Fruit fly (Drosophila melanogaster): ENCODE data around the gene CG7126.

Gene CG7126

dm6 chr3R:18311368-18311919 lies 8.8 kb upstream of the CG7126 start (continued):
- TF ChIP-seq Trl (optimal IDR thresholded peaks at IDR 0.05) (peak; percentile 69 to 70), Trl (GFP tag; optimal IDR thresholded peaks at IDR 0.05) (peak; percentile 61), emc (GFP tag; optimal IDR thresholded peaks at IDR 0.05) (no peak), CG7987 (GFP tag; optimal IDR thresholded peaks at IDR 0.05) (peak; percentile 77), CG9797 (GFP tag; optimal IDR thresholded peaks at IDR 0.05) (peak; percentile 4), CG12391 (tag; optimal IDR thresholded peaks at IDR 0.05) (peak; percentile 81), PHDP (tag; optimal IDR thresholded peaks at IDR 0.05) (peak; percentile 27), CG8388 (GFP tag; optimal IDR thresholded peaks at IDR 0.05) (peak; percentile 54), Hmx (GFP tag; optimal IDR thresholded peaks at IDR 0.05) (no peak), CG32772 (GFP tag; IDR thresholded peaks at IDR 0.05) (0 out of 2 replicates have a peak, but pooled peaks have one; percentile 16), yki (optimal IDR thresholded peaks at IDR 0.05) (no peak), lola (GFP tag; optimal IDR thresholded peaks at IDR 0.05) (peak in 1 of 3 experiments; percentile 88), CG2116 (GFP tag; optimal IDR thresholded peaks at IDR 0.05) (no peak)

DNA sequence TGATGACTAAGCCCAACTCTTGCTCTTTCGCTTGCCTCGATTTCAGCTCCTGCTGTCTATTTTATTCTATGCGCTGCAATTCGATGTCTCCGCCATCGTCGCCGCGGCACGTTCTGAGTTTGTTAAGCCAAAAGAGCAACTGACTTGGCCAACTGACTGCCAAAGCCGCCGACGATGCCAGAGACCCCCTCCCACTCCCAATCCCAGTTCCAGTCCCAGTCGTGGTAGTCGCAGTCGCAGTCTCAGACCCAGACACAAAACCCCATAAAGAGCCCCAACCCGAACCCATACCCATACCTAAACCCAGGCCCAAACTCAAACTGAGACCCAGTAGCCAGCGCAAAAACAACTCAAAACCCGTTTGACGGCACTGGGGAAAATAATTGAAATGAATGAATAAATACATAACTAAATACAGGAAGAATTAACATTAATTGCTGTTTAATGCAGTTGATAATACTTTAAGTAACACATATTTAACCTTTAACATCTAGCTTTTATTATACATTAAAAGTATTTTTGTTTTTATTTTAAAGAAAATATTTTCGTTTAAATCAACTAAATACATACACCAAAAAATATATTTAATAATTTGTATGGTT lies 8.2 kb upstream of the CG7126 start:
- TF ChIP-seq Bgb (GFP tag; IDR thresholded peaks at IDR 0.05; ENCODE audit: partially characterized antibody) (peak; percentile 29; the same call in 1 of the 2 replicates), ara (GFP tag; IDR thresholded peaks at IDR 0.05) (no peak), rib (GFP tag; IDR thresholded peaks at IDR 0.05) (0 out of 2 replicates have a peak, but pooled peaks have one; percentile 40), tgo (GFP tag; IDR thresholded peaks at IDR 0.05) (peak; percentile 37; the same call in 2 of the 3 replicates), CG10543 (GFP tag; optimal IDR thresholded peaks at IDR 0.05) (peak; percentile 46), Sry-β (GFP tag; optimal IDR thresholded peaks at IDR 0.05) (no peak), CG1602 (GFP tag; optimal IDR thresholded peaks at IDR 0.05) (peak; percentile 10), tna (GFP tag; IDR thresholded peaks at IDR 0.05; ENCODE audit: partially characterized antibody) (no peak), CG17802 (tag; optimal IDR thresholded peaks at IDR 0.05) (no peak), CG4854 (GFP tag; optimal IDR thresholded peaks at IDR 0.05) (no peak), chif (GFP tag; optimal IDR thresholded peaks at IDR 0.05) (no peak), Neu2 (GFP tag; optimal IDR thresholded peaks at IDR 0.05; ENCODE audit: borderline replicate concordance) (no peak), ken (GFP tag; IDR thresholded peaks at IDR 0.05) (no peak), gcm (GFP tag; optimal IDR thresholded peaks at IDR 0.05) (no peak), CG12155 (GFP tag; optimal IDR thresholded peaks at IDR 0.05) (no peak), CG12744 (GFP tag; optimal IDR thresholded peaks at IDR 0.05) (no peak), cg (GFP tag; optimal IDR thresholded peaks at IDR 0.05) (no peak), HLH54F (GFP tag; optimal IDR thresholded peaks at IDR 0.05) (no peak), ap (GFP tag; IDR thresholded peaks at IDR 0.05) (no peak), cas (GFP tag; IDR thresholded peaks at IDR 0.05) (no peak), Hmx (GFP tag; optimal IDR thresholded peaks at IDR 0.05) (no peak), CG2889 (GFP tag; IDR thresholded peaks at IDR 0.05) (no peak), Hsf (GFP tag; optimal IDR thresholded peaks at IDR 0.05) (no peak), H15 (GFP tag; IDR thresholded peaks at IDR 0.05) (no peak), da (GFP tag; optimal IDR thresholded peaks at IDR 0.05) (no peak), NFAT (GFP tag; IDR thresholded peaks at IDR 0.05) (peak; percentile 35; the same call in 1 of the 2 replicates), CG2678 (tag; optimal IDR thresholded peaks at IDR 0.05) (peak; percentile 80), CG31441 (GFP tag; IDR thresholded peaks at IDR 0.05) (no peak; the same call in 1 of the 2 replicates), pb (GFP tag; optimal IDR thresholded peaks at IDR 0.05) (no peak), CG4730 (GFP tag; IDR thresholded peaks at IDR 0.05) (no peak), ab (GFP tag; optimal IDR thresholded peaks at IDR 0.05) (no peak), sim (GFP tag; IDR thresholded peaks at IDR 0.05) (no peak), cwo (GFP tag; optimal IDR thresholded peaks at IDR 0.05) (no peak), onecut (GFP tag; IDR thresholded peaks at IDR 0.05) (no peak), CG11723 (GFP tag; optimal IDR thresholded peaks at IDR 0.05) (no peak), Ssrp (tag; optimal IDR thresholded peaks at IDR 0.05) (no peak), insv (GFP tag; optimal IDR thresholded peaks at IDR 0.05) (no peak), Mad (GFP tag; optimal IDR thresholded peaks at IDR 0.05) (no peak)
